Worm (Caenorhabditis elegans) whole organism, L1 larva: Measurements from ENCODE around the gene T22D1.17.
A peak's percentile ranks its signal among the peaks of the same experiment; 100 is the strongest.

Experiments
- C34B4.2 ChIP-seq: sonication (generic microtip); optimal IDR thresholded peaks from 2 replicates; lab custom pipeline; 2017; ENCODE audit warnings: mild to moderate bottlenecking, missing genetic modification characterization, missing compliant biosample characterization
- F16B12.6 ChIP-seq: fragments of 150-350 bp; optimal IDR thresholded peaks from 2 replicates; lab custom pipeline; 2014; ENCODE audit warnings: missing biosample characterization, missing genetic modification characterization
- Y116A8C.19 ChIP-seq: sonication (generic microtip); optimal IDR thresholded peaks from 2 replicates; lab custom pipeline; 2016; ENCODE audit warnings: missing compliant biosample characterization, missing genetic modification characterization, borderline replicate concordance
- alr-1 ChIP-seq: fragments of 200-800 bp; sonication (Bioruptor generic); optimal IDR thresholded peaks from 2 replicates; lab custom pipeline; 2018; ENCODE audit warnings: borderline replicate concordance, mild to moderate bottlenecking, missing genetic modification characterization, missing compliant biosample characterization
- blmp-1 ChIP-seq: fragments of 150-350 bp; optimal IDR thresholded peaks from 2 replicates; lab custom pipeline; 2014; ENCODE audit warnings: missing biosample characterization, missing genetic modification characterization
- ceh-82 ChIP-seq, 3 experiments: fragments of 150-350 bp in 1 of 3; sonication (generic microtip) in 2 of 3; optimal IDR thresholded peaks; 2 replicates each; lab custom pipeline; 2014 to 2017; ENCODE audit warnings: missing biosample characterization in 3 of 3, missing genetic modification characterization in 3 of 3
- ceh-90 ChIP-seq: sonication (generic microtip); optimal IDR thresholded peaks from 2 replicates; lab custom pipeline; 2016; ENCODE audit warnings: missing genetic modification characterization, missing compliant biosample characterization
- ces-1 ChIP-seq: fragments of 150-350 bp; optimal IDR thresholded peaks from 2 replicates; lab custom pipeline; 2014; ENCODE audit warnings: missing biosample characterization, missing genetic modification reagents, missing genetic modification characterization
- dpl-1 ChIP-seq, 3 experiments: fragments of 150-350 bp in 2 of 3; sonication (generic microtip) in 1 of 3; optimal IDR thresholded peaks; 2 replicates each; lab custom pipeline; 2014 to 2017; ENCODE audit warnings: missing biosample characterization in 3 of 3, missing genetic modification characterization in 3 of 3, missing genetic modification reagents in 3 of 3
- dsc-1 ChIP-seq: sonication (generic microtip); optimal IDR thresholded peaks from 2 replicates; lab custom pipeline; 2016; ENCODE audit warnings: mild to moderate bottlenecking, missing genetic modification characterization, missing compliant biosample characterization
- efl-1 ChIP-seq, 4 experiments: fragments of 150-350 bp; optimal IDR thresholded peaks in 3 of 4; peaks in 1 of 4; 1 replicate in 1 of 4; 2 replicates in 3 of 4; lab custom pipeline; 2014; ENCODE audit warnings: missing biosample characterization in 2 of 4, missing genetic modification characterization in 2 of 4, missing genetic modification reagents in 2 of 4
- efl-3 ChIP-seq: fragments of 200-800 bp; sonication (Bioruptor generic); optimal IDR thresholded peaks from 2 replicates; lab custom pipeline; 2018; ENCODE audit warnings: mild to moderate bottlenecking, missing genetic modification characterization, missing compliant biosample characterization
- egl-27 ChIP-seq, 2 experiments: fragments of 150-350 bp in 1 of 2; sonication (generic microtip); optimal IDR thresholded peaks; 3 replicates each; lab custom pipeline; 2017 to 2018; ENCODE audit warnings: missing biosample characterization in 2 of 2, missing genetic modification characterization in 2 of 2, missing genetic modification reagents in 2 of 2
- elt-2 ChIP-seq: sonication (generic microtip); optimal IDR thresholded peaks from 2 replicates; lab custom pipeline; 2016; ENCODE audit warnings: missing genetic modification characterization, mild to moderate bottlenecking, inconsistent platforms, missing compliant biosample characterization, missing genetic modification reagents
- ets-5 ChIP-seq: fragments of 200-800 bp; sonication (Bioruptor generic); IDR thresholded peaks from 2 replicates; pipeline ENCODE4 v1.3.6; 2022; ENCODE audit warnings: missing genetic modification characterization, missing compliant biosample characterization
- fkh-4 ChIP-seq: sonication (generic microtip); optimal IDR thresholded peaks from 2 replicates; lab custom pipeline; 2016; ENCODE audit warnings: missing compliant biosample characterization, missing genetic modification characterization, borderline replicate concordance
- fkh-8 ChIP-seq: sonication (generic microtip); optimal IDR thresholded peaks from 2 replicates; lab custom pipeline; 2016; ENCODE audit warnings: mild to moderate bottlenecking, missing genetic modification characterization, missing compliant biosample characterization
- hlh-4 ChIP-seq: sonication (generic microtip); optimal IDR thresholded peaks from 2 replicates; lab custom pipeline; 2016; ENCODE audit warnings: mild to moderate bottlenecking, missing genetic modification characterization, missing compliant biosample characterization
- hpl-2 ChIP-seq: fragments of 150-350 bp; optimal IDR thresholded peaks from 2 replicates; lab custom pipeline; 2014; ENCODE audit warnings: missing biosample characterization, missing genetic modification reagents, missing genetic modification characterization
- irx-1 ChIP-seq: sonication (generic microtip); optimal IDR thresholded peaks from 2 replicates; lab custom pipeline; 2016; ENCODE audit warnings: missing genetic modification characterization, missing compliant biosample characterization
- isw-1 ChIP-seq: fragments of 200-800 bp; sonication (Bioruptor generic); IDR thresholded peaks from 2 replicates; pipeline ENCODE4 v1.3.6; 2022; ENCODE audit warnings: missing genetic modification characterization, missing compliant biosample characterization
- jun-1 ChIP-seq: fragments of 150-350 bp; optimal IDR thresholded peaks from 2 replicates; lab custom pipeline; 2014; ENCODE audit warnings: missing biosample characterization, missing genetic modification reagents, missing genetic modification characterization
- lin-14 ChIP-seq: fragments of 200-800 bp; sonication (Bioruptor generic); optimal IDR thresholded peaks from 2 replicates; lab custom pipeline; 2018; ENCODE audit warnings: mild to moderate bottlenecking, missing genetic modification characterization, moderate library complexity, missing compliant biosample characterization
- lin-39 ChIP-seq: fragments of 150-350 bp; optimal IDR thresholded peaks from 2 replicates; lab custom pipeline; 2014; ENCODE audit warnings: missing biosample characterization, missing genetic modification reagents, missing genetic modification characterization
- mab-9 ChIP-seq: fragments of 200-800 bp; sonication (Bioruptor generic); IDR thresholded peaks from 2 replicates; pipeline ENCODE4 v1.3.6; 2022; ENCODE audit warnings: missing genetic modification reagents, missing genetic modification characterization, missing compliant biosample characterization
- mef-2 ChIP-seq: fragments of 150-350 bp; optimal IDR thresholded peaks from 2 replicates; lab custom pipeline; 2014; ENCODE audit warnings: missing biosample characterization, missing genetic modification characterization
- mep-1 ChIP-seq: fragments of 150-350 bp; optimal IDR thresholded peaks from 2 replicates; lab custom pipeline; 2014; ENCODE audit warnings: missing biosample characterization, missing genetic modification characterization
- nhr-237 ChIP-seq: fragments of 150-350 bp; optimal IDR thresholded peaks from 2 replicates; lab custom pipeline; 2014; ENCODE audit warnings: missing biosample characterization, missing genetic modification characterization
- nhr-77 ChIP-seq: fragments of 150-350 bp; optimal IDR thresholded peaks from 2 replicates; lab custom pipeline; 2014; ENCODE audit warnings: missing biosample characterization, missing genetic modification characterization
- nhr-85 ChIP-seq: sonication (generic microtip); peaks from one replicate; lab custom pipeline; 2016; ENCODE audit warnings: missing genetic modification characterization, inconsistent platforms, missing compliant biosample characterization
- nhr-90 ChIP-seq: sonication (generic microtip); optimal IDR thresholded peaks from 2 replicates; lab custom pipeline; 2016; ENCODE audit warnings: mild to moderate bottlenecking, missing genetic modification characterization, missing compliant biosample characterization; ENCODE audit not compliant: poor library complexity
- pag-3 ChIP-seq: sonication (generic microtip); optimal IDR thresholded peaks from 2 replicates; lab custom pipeline; 2017; ENCODE audit warnings: missing genetic modification characterization, mild to moderate bottlenecking, missing compliant biosample characterization, antibody characterized with exemption, borderline replicate concordance; ENCODE audit not compliant: insufficient read depth
- rnt-1 ChIP-seq: sonication (generic microtip); optimal IDR thresholded peaks from 2 replicates; lab custom pipeline; 2016; ENCODE audit warnings: mild to moderate bottlenecking, missing genetic modification characterization, moderate library complexity, missing compliant biosample characterization
- skn-1 ChIP-seq: fragments of 150-350 bp; optimal IDR thresholded peaks from 2 replicates; lab custom pipeline; 2014; ENCODE audit warnings: missing biosample characterization, missing genetic modification characterization
- snpc-4 ChIP-seq: fragments of 150-350 bp; optimal IDR thresholded peaks from 2 replicates; lab custom pipeline; 2014; ENCODE audit warnings: missing biosample characterization, missing genetic modification characterization
- sptf-1 ChIP-seq: fragments of 150-350 bp; optimal IDR thresholded peaks from 2 replicates; lab custom pipeline; 2014; ENCODE audit warnings: missing biosample characterization, missing genetic modification characterization
- sup-37 ChIP-seq: fragments of 200-800 bp; sonication (Bioruptor generic); optimal IDR thresholded peaks from 2 replicates; lab custom pipeline; 2018; ENCODE audit warnings: mild to moderate bottlenecking, missing genetic modification characterization, missing compliant biosample characterization
- tbx-2 ChIP-seq: sonication (generic microtip); optimal IDR thresholded peaks from 2 replicates; lab custom pipeline; 2016; ENCODE audit warnings: missing genetic modification characterization, missing compliant biosample characterization
- unc-30 ChIP-seq: sonication (generic microtip); optimal IDR thresholded peaks from 2 replicates; lab custom pipeline; 2017; ENCODE audit warnings: missing biosample characterization, missing genetic modification characterization
- unc-86 ChIP-seq: sonication (generic microtip); optimal IDR thresholded peaks from 2 replicates; lab custom pipeline; 2016; ENCODE audit warnings: missing genetic modification characterization, missing compliant biosample characterization
- xbp-1 ChIP-seq: sonication (generic microtip); optimal IDR thresholded peaks from 2 replicates; lab custom pipeline; 2016; ENCODE audit warnings: missing genetic modification characterization, missing compliant biosample characterization
- ztf-4 ChIP-seq: fragments of 150-350 bp; optimal IDR thresholded peaks from 2 replicates; lab custom pipeline; 2014; ENCODE audit warnings: missing biosample characterization, missing genetic modification characterization

Gene T22D1.17

ce11 chrIV:6920063-6920462, 14.3 kb downstream of the T22D1.17 start, which contains the start of gene T22D1.18:
Gene T22D1.18, minus strand, starts transcription at chrIV:6920163.
- TF ChIP-seq nhr-85 (tag; lab: Kevin White, UChicago): peak; percentile 67
- TF ChIP-seq mab-9: no peak
- TF ChIP-seq, all 84 proteins: peak for 1

- no peak for TF ChIP-seq nhr-85 (tag; lab: Kevin White, UChicago)
- TF ChIP-seq efl-3: no peak
- no peak for TF ChIP-seq pag-3
- no peak for TF ChIP-seq egl-27 (tag; optimal IDR thresholded peaks at IDR 0.05; lab: Kevin White, UChicago)
- no peak for TF ChIP-seq ztf-4 (tag; lab: Kevin White, UChicago)
- TF ChIP-seq isw-1 (GFP tag; lab: Robert Waterston, UW): no peak
- no peak for TF ChIP-seq ceh-82 (tag; optimal IDR thresholded peaks at IDR 0.05; lab: Kevin White, UChicago)
- TF ChIP-seq fkh-4 (tag; lab: Kevin White, UChicago): no peak
- TF ChIP-seq nhr-237: no peak
- TF ChIP-seq alr-1: no peak
- no peak for TF ChIP-seq tbx-2 (tag; lab: Kevin White, UChicago)
- no peak for TF ChIP-seq C34B4.2 (tag; lab: Kevin White, UChicago)
- no peak for TF ChIP-seq ets-5
- no peak for TF ChIP-seq sup-37 (GFP tag; lab: Kevin White, UChicago)
- no peak for TF ChIP-seq hlh-4 (tag; lab: Kevin White, UChicago)
- TF ChIP-seq irx-1 (tag; lab: Kevin White, UChicago): no peak
- TF ChIP-seq, all 84 proteins: peak for 0
These were observed 17.3 kb downstream of the T22D1.17 start, which contains the start of gene T22D1.1 for ce11 chrIV:6923070-6923469. Gene T22D1.1, plus strand, starts transcription at chrIV:6923370.

DNA sequence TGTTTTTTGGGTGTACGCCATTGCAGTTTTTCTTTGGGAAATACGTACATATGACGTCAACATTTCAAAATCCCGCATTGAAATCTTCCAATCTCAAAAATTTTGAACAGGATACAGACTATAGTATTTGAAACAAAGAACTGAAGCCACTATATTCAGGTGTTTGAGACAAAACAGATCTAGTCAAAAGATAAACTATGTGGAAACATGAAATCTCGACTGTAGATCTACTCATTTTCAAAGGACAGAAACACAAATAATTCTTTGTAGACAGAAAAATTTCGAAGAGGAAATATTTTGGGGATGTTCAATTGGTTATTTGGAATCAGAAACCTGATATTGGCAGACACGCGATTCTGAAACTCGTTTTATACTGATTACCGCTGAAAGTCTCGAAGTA, 19.7 kb downstream of the T22D1.17 start:
- TF ChIP-seq unc-86 (no peak), xbp-1 (tag; lab: Kevin White, UChicago) (no peak), F16B12.6 (no peak), skn-1 (tag; lab: Kevin White, UChicago) (no peak), Y116A8C.19 (no peak), unc-30 (tag; lab: Kevin White, UChicago) (no peak), efl-1 (optimal IDR thresholded peaks at IDR 0.05; lab: Kevin White, UChicago) (no peak), efl-1 (GFP tag; optimal IDR thresholded peaks at IDR 0.05 in 1 of 2; lab: Kevin White, UChicago) (peak in 1 of 2 experiments; percentile 17)

DNA sequence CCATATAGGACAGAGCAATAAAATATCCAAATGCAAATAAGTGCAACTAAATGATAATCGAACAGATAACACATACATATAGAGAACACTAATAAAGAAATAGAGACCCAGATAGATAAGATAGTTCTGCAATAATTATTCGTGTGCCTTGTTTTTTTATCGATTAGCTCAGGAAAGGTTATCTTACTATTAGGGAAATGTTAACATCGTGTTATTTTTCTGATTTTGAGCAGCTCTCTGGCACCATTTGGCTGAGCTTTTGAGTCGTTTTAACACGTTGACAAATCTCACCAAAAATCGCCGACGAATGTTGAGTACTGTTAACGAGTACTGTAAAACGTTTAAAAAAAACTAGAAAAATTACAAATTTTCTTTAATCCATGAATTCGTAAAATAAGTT, 22.6 kb downstream of the T22D1.17 start, which contains the start of gene cest-6:
cest-6 (minus strand) TSS at position 101 of the 400 bp plus-strand sequence.
- TF ChIP-seq lin-39 (no peak), rnt-1 (tag; lab: Kevin White, UChicago) (no peak), skn-1 (tag; lab: Kevin White, UChicago) (no peak), dsc-1 (tag; lab: Kevin White, UChicago) (no peak), fkh-4 (tag; lab: Kevin White, UChicago) (no peak), sptf-1 (tag; lab: Kevin White, UChicago) (no peak), elt-2 (no peak), mep-1 (tag; lab: Kevin White, UChicago) (no peak), jun-1 (no peak), efl-3 (no peak), ces-1 (GFP tag; lab: Kevin White, UChicago) (no peak)

DNA sequence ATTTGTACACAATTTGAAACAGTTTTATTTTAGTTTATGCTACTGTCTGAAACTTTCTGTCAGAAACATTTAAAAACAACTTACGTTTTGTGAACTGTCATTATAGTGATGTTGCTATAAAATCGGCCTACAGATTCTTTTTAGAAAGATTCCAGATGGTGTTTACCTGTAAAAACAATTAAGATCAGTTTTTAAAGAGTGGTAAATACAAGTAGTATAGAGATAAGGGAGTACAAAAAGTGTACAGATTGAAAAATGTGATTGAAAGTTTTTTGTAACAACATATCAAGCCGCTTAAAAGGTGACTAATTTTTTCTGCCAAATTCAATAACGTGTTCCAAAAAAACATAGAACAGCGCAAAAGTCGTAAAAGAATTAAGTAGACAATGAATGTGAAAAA, 31.8 kb downstream of the T22D1.17 start, which contains the start of gene npr-12:
npr-12 (minus strand) TSS at position 101 of the 400 bp plus-strand sequence.
- TF ChIP-seq snpc-4 (tag; lab: Kevin White, UChicago) (no peak), fkh-8 (tag; lab: Kevin White, UChicago) (no peak), lin-14 (GFP tag; lab: Kevin White, UChicago) (no peak), mef-2 (tag; lab: Kevin White, UChicago) (no peak), blmp-1 (no peak), unc-30 (tag; lab: Kevin White, UChicago) (no peak), hpl-2 (GFP tag; lab: Kevin White, UChicago) (no peak), nhr-85 (tag; lab: Kevin White, UChicago) (no peak), nhr-237 (no peak), ceh-90 (tag; lab: Kevin White, UChicago) (no peak), nhr-77 (tag; lab: Kevin White, UChicago) (no peak), mep-1 (tag; lab: Kevin White, UChicago) (no peak), efl-3 (no peak), dpl-1 (GFP tag; optimal IDR thresholded peaks at IDR 0.05; lab: Kevin White, UChicago) (no peak), nhr-90 (tag; lab: Kevin White, UChicago) (no peak)
